Fruit fly (Drosophila melanogaster) whole organism, adult: ENCODE results near the gene obst-J.

Experiments
- CG14711 ChIP-seq: fragments of 200-800 bp; sonication (Bioruptor generic); optimal IDR thresholded peaks from 2 replicates; lab custom pipeline; 2018; ENCODE audit warnings: missing biosample characterization, mild to moderate bottlenecking, missing genetic modification characterization, moderate library complexity
- CG1620 ChIP-seq: fragments of 200-800 bp; sonication (Bioruptor generic); optimal IDR thresholded peaks from 2 replicates; lab custom pipeline; 2016; ENCODE audit warnings: missing biosample characterization, missing genetic modification characterization
- CG33017 ChIP-seq: fragments of 200-800 bp; sonication (Bioruptor generic); optimal IDR thresholded peaks from 2 replicates; lab custom pipeline; 2018; ENCODE audit warnings: missing biosample characterization, mild to moderate bottlenecking, missing genetic modification characterization, moderate library complexity
- CG7101 ChIP-seq: fragments of 200-800 bp; sonication (Bioruptor generic); optimal IDR thresholded peaks from 2 replicates; lab custom pipeline; 2018; ENCODE audit warnings: missing biosample characterization, mild to moderate bottlenecking, missing genetic modification characterization, moderate library complexity
- Clk ChIP-seq: fragments of 200-800 bp; sonication (Bioruptor generic); optimal IDR thresholded peaks from 2 replicates; lab custom pipeline; 2017; ENCODE audit warnings: missing biosample characterization, missing genetic modification characterization
- Hr96 ChIP-seq: fragments of 200-800 bp; sonication (Bioruptor generic); optimal IDR thresholded peaks from 2 replicates; lab custom pipeline; 2016; ENCODE audit warnings: missing biosample characterization, missing genetic modification characterization
- Mnt ChIP-seq: fragments of 200-800 bp; sonication (Bioruptor generic); optimal IDR thresholded peaks from 2 replicates; lab custom pipeline; 2016; ENCODE audit warnings: missing biosample characterization, mild to moderate bottlenecking, missing genetic modification characterization
- cic ChIP-seq: fragments of 200-800 bp; sonication (Bioruptor generic); optimal IDR thresholded peaks from 2 replicates; lab custom pipeline; 2017; ENCODE audit warnings: missing biosample characterization, mild to moderate bottlenecking, missing genetic modification characterization, moderate library complexity
- kay ChIP-seq: fragments of 200-800 bp; sonication (Bioruptor generic); peaks from one replicate; lab custom pipeline; 2016; ENCODE audit warnings: missing biosample characterization, missing genetic modification characterization, borderline replicate concordance
- ovo ChIP-seq: fragments of 200-800 bp; sonication (Bioruptor generic); optimal IDR thresholded peaks from 2 replicates; lab custom pipeline; 2016; ENCODE audit warnings: missing biosample characterization, missing genetic modification characterization
- tj ChIP-seq: fragments of 200-800 bp; sonication (Bioruptor generic); optimal IDR thresholded peaks from 3 replicates; lab custom pipeline; 2017; ENCODE audit warnings: missing biosample characterization, mild to moderate bottlenecking, missing genetic modification characterization, moderate library complexity

- TF ChIP-seq Hr96 (GFP tag; lab: Kevin White, UChicago) (no peak), CG33017 (no peak), kay (GFP tag; lab: Kevin White, UChicago) (no peak), Mnt (GFP tag; lab: Kevin White, UChicago) (no peak), cic (no peak), CG7101 (tag; lab: Kevin White, UChicago) (no peak), CG14711 (tag; lab: Kevin White, UChicago) (no peak), tj (no peak), Clk (GFP tag; lab: Kevin White, UChicago) (no peak), ovo (GFP tag; lab: Kevin White, UChicago) (no peak), CG1620 (GFP tag; lab: Kevin White, UChicago) (no peak)
These were observed 42.7 kb downstream of the obst-J start, which contains the start of gene sNPF-R for dm6 chr3L:20088755-20089334.
